Fruit fly (Drosophila melanogaster): Measurements from ENCODE around the gene CG33500.

Gene CG33500

DNA sequence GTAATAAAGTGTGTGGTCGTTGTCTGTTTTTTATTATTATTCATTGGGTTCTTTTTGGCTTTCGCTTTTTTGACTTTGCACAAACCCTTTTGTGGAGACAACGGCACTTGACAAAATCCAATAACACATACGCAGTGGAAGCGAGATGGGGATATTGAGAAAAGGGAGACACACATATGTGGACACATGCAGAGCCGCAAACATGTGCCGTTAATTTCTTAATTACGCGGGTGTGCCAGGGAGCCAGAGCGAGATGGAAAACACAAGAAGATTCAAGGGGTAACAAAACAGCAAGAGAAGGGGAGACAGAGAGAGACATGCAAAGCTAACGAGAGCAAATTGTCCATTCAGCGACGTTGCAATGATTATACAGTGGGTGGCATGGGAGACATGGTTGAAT lies 16.0 kb upstream of the CG33500 start (continued):
- peak; percentile 17 for TF ChIP-seq sug (tag; optimal IDR thresholded peaks at IDR 0.05)
- TF ChIP-seq insv (GFP tag; optimal IDR thresholded peaks at IDR 0.05): no peak
- TF ChIP-seq vnd (GFP tag; IDR thresholded peaks at IDR 0.05; ENCODE audit: partially characterized antibody): no peak
- TF ChIP-seq Rfx (GFP tag; IDR thresholded peaks at IDR 0.05): no peak
- TF ChIP-seq Ravus (GFP tag; IDR thresholded peaks at IDR 0.05): no peak
- TF ChIP-seq stwl (tag; optimal IDR thresholded peaks at IDR 0.05): no peak
- peak in 1 of 2 experiments; percentile 0 for TF ChIP-seq dpn (GFP tag; optimal IDR thresholded peaks at IDR 0.05)
- TF ChIP-seq zfh2 (GFP tag; optimal IDR thresholded peaks at IDR 0.05): no peak
- TF ChIP-seq CG10543 (GFP tag; optimal IDR thresholded peaks at IDR 0.05): no peak
- TF ChIP-seq Fer1 (GFP tag; optimal IDR thresholded peaks at IDR 0.05): no peak
- TF ChIP-seq CG8290 (GFP tag; optimal IDR thresholded peaks at IDR 0.05): no peak
- TF ChIP-seq CG8290 (tag; optimal IDR thresholded peaks at IDR 0.05): no peak
- no peak for TF ChIP-seq ac (GFP tag; optimal IDR thresholded peaks at IDR 0.05)
- TF ChIP-seq CG1603 (tag; optimal IDR thresholded peaks at IDR 0.05): peak; percentile 18
- no peak for TF ChIP-seq zf30C (GFP tag; optimal IDR thresholded peaks at IDR 0.05)
- no peak for TF ChIP-seq D (optimal IDR thresholded peaks at IDR 0.05)
- no peak for TF ChIP-seq D (GFP tag; optimal IDR thresholded peaks at IDR 0.05)
- no peak for TF ChIP-seq CG8478 (optimal IDR thresholded peaks at IDR 0.05)
- no peak for TF ChIP-seq schlank (tag; optimal IDR thresholded peaks at IDR 0.05)
- peak; percentile 4 to 19 for TF ChIP-seq Trl (optimal IDR thresholded peaks at IDR 0.05)
- TF ChIP-seq Trl (GFP tag; optimal IDR thresholded peaks at IDR 0.05): no peak
- TF ChIP-seq mirr (GFP tag; optimal IDR thresholded peaks at IDR 0.05): peak; percentile 30
- TF ChIP-seq CG43689 (GFP tag; IDR thresholded peaks at IDR 0.05): no peak
- no peak for TF ChIP-seq NC2β (GFP tag; optimal IDR thresholded peaks at IDR 0.05)
- TF ChIP-seq Hr39 (optimal IDR thresholded peaks at IDR 0.05): no peak
- TF ChIP-seq HLHmδ (GFP tag; optimal IDR thresholded peaks at IDR 0.05): no peak
- no peak for TF ChIP-seq Hr3 (GFP tag; optimal IDR thresholded peaks at IDR 0.05)
- TF ChIP-seq ewg (GFP tag; optimal IDR thresholded peaks at IDR 0.05): no peak
- TF ChIP-seq gsb (GFP tag; IDR thresholded peaks at IDR 0.05): no peak
- TF ChIP-seq Asciz (GFP tag; optimal IDR thresholded peaks at IDR 0.05): no peak
- no peak for TF ChIP-seq Hand (GFP tag; optimal IDR thresholded peaks at IDR 0.05)
- TF ChIP-seq Abd-B (GFP tag; optimal IDR thresholded peaks at IDR 0.05): no peak
- no peak for TF ChIP-seq CG6654 (GFP tag; optimal IDR thresholded peaks at IDR 0.05)
- peak; percentile 27 for TF ChIP-seq abd-A (tag; optimal IDR thresholded peaks at IDR 0.05)
- TF ChIP-seq CG10959 (GFP tag; IDR thresholded peaks at IDR 0.05): no peak
- no peak for TF ChIP-seq CG11456 (GFP tag; IDR thresholded peaks at IDR 0.05)
- TF ChIP-seq HHEX (GFP tag; optimal IDR thresholded peaks at IDR 0.05): no peak
- TF ChIP-seq chinmo (GFP tag; IDR thresholded peaks at IDR 0.05; ENCODE audit: partially characterized antibody): peak; percentile 73; the same call in 1 of the 4 replicates
- no peak for TF ChIP-seq Doc3 (GFP tag; IDR thresholded peaks at IDR 0.05; ENCODE audit: partially characterized antibody)
- TF ChIP-seq CG3163 (GFP tag; optimal IDR thresholded peaks at IDR 0.05): peak; percentile 34
- no peak for TF ChIP-seq CG11093 (GFP tag; IDR thresholded peaks at IDR 0.05)
- TF ChIP-seq danr (GFP tag; IDR thresholded peaks at IDR 0.05): no peak
- TF ChIP-seq ken (GFP tag; IDR thresholded peaks at IDR 0.05): no peak
- no peak for TF ChIP-seq chm (GFP tag; IDR thresholded peaks at IDR 0.05)
- TF ChIP-seq scrt (GFP tag; optimal IDR thresholded peaks at IDR 0.05): no peak
- TF ChIP-seq Dref (GFP tag; IDR thresholded peaks at IDR 0.05): no peak
- peak; percentile 27; the same call in 1 of the 2 replicates for TF ChIP-seq Drgx (GFP tag; IDR thresholded peaks at IDR 0.05)
- TF ChIP-seq CG17912 (GFP tag; optimal IDR thresholded peaks at IDR 0.05): no peak
- no peak for TF ChIP-seq CG5245 (GFP tag; optimal IDR thresholded peaks at IDR 0.05)
- TF ChIP-seq CG7928 (GFP tag; optimal IDR thresholded peaks at IDR 0.05): no peak
- no peak for TF ChIP-seq PHDP (tag; optimal IDR thresholded peaks at IDR 0.05)
- 0 out of 2 replicates have a peak, but pooled peaks have one; percentile 21 for TF ChIP-seq CG3847 (GFP tag; IDR thresholded peaks at IDR 0.05)
- no peak for TF ChIP-seq ttk (GFP tag; IDR thresholded peaks at IDR 0.05)

Measured in whole organism, embryonic.